Fruit fly (Drosophila melanogaster) whole organism, pupa: ENCODE data around the gene CG31560.

Source experiments
- CG10348 ChIP-seq: fragments of 200-800 bp; sonication (Bioruptor generic); IDR thresholded peaks from 2 replicates; pipeline ENCODE4 v1.3.6; 2022; ENCODE audit warnings: missing biosample characterization, missing genetic modification characterization
- CG12605 ChIP-seq: fragments of 200-800 bp; sonication (Bioruptor generic); IDR thresholded peaks from 2 replicates; pipeline ENCODE4 v1.3.6; 2022; ENCODE audit warnings: missing biosample characterization, missing genetic modification characterization
- CG13204 ChIP-seq: fragments of 200-800 bp; sonication (Bioruptor generic); optimal IDR thresholded peaks from 2 replicates; lab custom pipeline; 2018; ENCODE audit warnings: missing biosample characterization, mild to moderate bottlenecking, missing genetic modification characterization, moderate library complexity
- CG14655 ChIP-seq: fragments of 200-800 bp; sonication (Bioruptor generic); optimal IDR thresholded peaks from 3 replicates; lab custom pipeline; 2017; ENCODE audit warnings: mild to moderate bottlenecking, missing biosample characterization, missing genetic modification reagents, missing genetic modification characterization
- CG15710 ChIP-seq: fragments of 200-800 bp; sonication (Bioruptor generic); optimal IDR thresholded peaks from 2 replicates; lab custom pipeline; 2018; ENCODE audit warnings: missing biosample characterization, mild to moderate bottlenecking, missing genetic modification characterization, moderate library complexity
- CG17806 ChIP-seq: fragments of 200-800 bp; sonication (Bioruptor generic); optimal IDR thresholded peaks from 2 replicates; lab custom pipeline; 2018; ENCODE audit warnings: missing biosample characterization, mild to moderate bottlenecking, missing genetic modification characterization, moderate library complexity
- CG32121 ChIP-seq: fragments of 200-800 bp; sonication (Bioruptor generic); IDR thresholded peaks from 2 replicates; pipeline ENCODE4 v1.3.6; 2022; ENCODE audit warnings: missing biosample characterization, missing genetic modification characterization
- CG34367 ChIP-seq: fragments of 200-800 bp; sonication (Bioruptor generic); optimal IDR thresholded peaks from 2 replicates; lab custom pipeline; 2018; ENCODE audit warnings: missing biosample characterization, mild to moderate bottlenecking, missing genetic modification characterization
- CG4496 ChIP-seq: fragments of 200-800 bp; sonication (Bioruptor generic); IDR thresholded peaks from 3 replicates; pipeline ENCODE4 v1.3.6; 2022; ENCODE audit warnings: missing biosample characterization, missing genetic modification characterization
- CG8159 ChIP-seq: fragments of 200-800 bp; sonication (Bioruptor generic); optimal IDR thresholded peaks from 3 replicates; lab custom pipeline; 2018; ENCODE audit warnings: missing biosample characterization, mild to moderate bottlenecking, missing genetic modification characterization, moderate library complexity
- CG8301 ChIP-seq: fragments of 200-800 bp; sonication (Bioruptor generic); optimal IDR thresholded peaks from 2 replicates; lab custom pipeline; 2018; ENCODE audit warnings: missing biosample characterization, mild to moderate bottlenecking, missing genetic modification characterization
- CG9948 ChIP-seq: fragments of 200-800 bp; sonication (Bioruptor generic); optimal IDR thresholded peaks from 2 replicates; lab custom pipeline; 2018; ENCODE audit warnings: missing biosample characterization, mild to moderate bottlenecking, missing genetic modification characterization, moderate library complexity
- D1 ChIP-seq: fragments of 200-800 bp; sonication (Bioruptor generic); optimal IDR thresholded peaks from 2 replicates; lab custom pipeline; 2018; ENCODE audit warnings: missing biosample characterization, mild to moderate bottlenecking, missing genetic modification characterization, moderate library complexity
- EcR ChIP-seq: fragments of 200-800 bp; sonication (Bioruptor generic); optimal IDR thresholded peaks from 3 replicates; lab custom pipeline; 2019; ENCODE audit warnings: missing biosample characterization, missing genetic modification characterization, mild to moderate bottlenecking, moderate library complexity, missing genetic modification reagents
- Ets98B ChIP-seq: fragments of 200-800 bp; sonication (Bioruptor generic); IDR thresholded peaks from 2 replicates; pipeline ENCODE4 v1.3.6; 2022; ENCODE audit warnings: missing biosample characterization, missing genetic modification characterization
- Pif1A ChIP-seq: fragments of 200-800 bp; sonication (Bioruptor generic); optimal IDR thresholded peaks from 3 replicates; lab custom pipeline; 2016; ENCODE audit warnings: missing biosample characterization, missing genetic modification characterization
- Pif1B ChIP-seq: fragments of 200-800 bp; sonication (Bioruptor generic); optimal IDR thresholded peaks from 3 replicates; lab custom pipeline; 2016; ENCODE audit warnings: missing biosample characterization, missing genetic modification characterization
- Snoo ChIP-seq: fragments of 200-800 bp; sonication (Bioruptor generic); optimal IDR thresholded peaks from 3 replicates; lab custom pipeline; 2017; ENCODE audit warnings: missing biosample characterization, mild to moderate bottlenecking, missing genetic modification characterization, inconsistent platforms
- fd96Ca ChIP-seq: fragments of 200-800 bp; sonication (Bioruptor generic); IDR thresholded peaks from 3 replicates; pipeline ENCODE4 v1.3.6; 2022; ENCODE audit warnings: missing biosample characterization, missing genetic modification characterization
- gl ChIP-seq: fragments of 200-800 bp; sonication (Bioruptor generic); optimal IDR thresholded peaks from 2 replicates; lab custom pipeline; 2018; ENCODE audit warnings: missing biosample characterization, mild to moderate bottlenecking, missing genetic modification characterization
- rn ChIP-seq: fragments of 200-800 bp; sonication (Bioruptor generic); IDR thresholded peaks from 2 replicates; pipeline ENCODE4 v1.3.6; 2022; ENCODE audit warnings: missing biosample characterization, missing genetic modification characterization

Gene CG31560

DNA sequence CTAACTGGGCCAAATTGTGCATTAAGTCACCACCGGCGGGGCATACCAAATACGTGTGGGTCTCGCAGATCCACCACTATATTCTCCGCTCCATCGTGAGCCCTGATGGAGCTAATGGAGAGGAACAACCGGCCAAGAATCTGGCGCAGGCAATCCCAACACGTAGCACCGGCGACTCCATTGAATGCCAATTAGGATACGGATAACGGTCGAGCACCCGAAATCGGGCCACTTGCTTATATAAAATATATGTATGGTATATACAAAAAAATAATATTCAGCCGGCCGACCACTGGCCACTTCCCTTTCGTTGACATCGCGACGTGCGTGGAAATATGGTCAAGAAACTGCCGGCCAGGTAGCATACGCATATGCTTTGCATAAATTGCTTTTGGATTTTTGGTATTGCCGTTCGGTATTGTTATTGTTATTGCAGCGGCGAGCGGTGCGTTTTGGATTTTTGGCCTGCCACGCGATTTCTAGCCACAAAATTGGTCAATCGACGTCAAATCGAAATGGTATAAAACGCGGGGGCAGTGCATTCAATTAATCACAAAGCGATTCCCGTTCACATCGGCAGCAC lies 8.4 kb upstream of the CG31560 start, which contains the start of gene Osi15:
TSS of gene Osi15 (plus strand) at position 548 of the 583 bp plus-strand sequence.
- TF ChIP-seq CG4496 (GFP tag; lab: Robert Waterston, UW) (no peak), CG10348 (GFP tag; lab: Robert Waterston, UW) (no peak), D1 (no peak), fd96Ca (GFP tag; lab: Robert Waterston, UW) (no peak), CG12605 (no peak), EcR (no peak), Snoo (no peak), CG15710 (no peak), CG8301 (no peak), gl (tag; lab: Kevin White, UChicago) (no peak)

dm6 chr3R:6303738-6304137 lies 6.0 kb upstream of the CG31560 start, which contains the start of gene CG46396:
Gene CG46396, plus strand, starts transcription at chr3R:6304038.
- no peak for TF ChIP-seq CG14655 (GFP tag; lab: Kevin White, UChicago)
- TF ChIP-seq CG8159, result no peak
- TF ChIP-seq rn (GFP tag; lab: Robert Waterston, UW), result no peak
- TF ChIP-seq CG4496 (GFP tag; lab: Robert Waterston, UW), result no peak
- no peak for TF ChIP-seq Snoo
- no peak for TF ChIP-seq CG9948 (tag; lab: Kevin White, UChicago)
- TF ChIP-seq Pif1B (GFP tag; lab: Kevin White, UChicago), result no peak
- no peak for TF ChIP-seq Ets98B (GFP tag; lab: Robert Waterston, UW)
- TF ChIP-seq EcR, result no peak
- TF ChIP-seq CG8301, result no peak
- TF ChIP-seq CG13204 (GFP tag; lab: Kevin White, UChicago), result no peak
- no peak for TF ChIP-seq D1
- no peak for TF ChIP-seq CG34367 (tag; lab: Kevin White, UChicago)
- no peak for TF ChIP-seq CG10348 (GFP tag; lab: Robert Waterston, UW)
- TF ChIP-seq gl (tag; lab: Kevin White, UChicago), result no peak
- TF ChIP-seq CG32121 (GFP tag; lab: Robert Waterston, UW), result no peak
- TF ChIP-seq Pif1A (GFP tag; lab: Kevin White, UChicago), result no peak

- no peak for TF ChIP-seq CG8301
- TF ChIP-seq D1, result no peak
- no peak for TF ChIP-seq CG4496 (GFP tag; lab: Robert Waterston, UW)
- TF ChIP-seq CG9948 (tag; lab: Kevin White, UChicago), result no peak
- no peak for TF ChIP-seq CG13204 (GFP tag; lab: Kevin White, UChicago)
- TF ChIP-seq CG10348 (GFP tag; lab: Robert Waterston, UW), result no peak
- TF ChIP-seq Ets98B (GFP tag; lab: Robert Waterston, UW), result no peak
- no peak for TF ChIP-seq fd96Ca (GFP tag; lab: Robert Waterston, UW)
- TF ChIP-seq EcR, result no peak
- no peak for TF ChIP-seq CG12605
Observed at dm6 chr3R:6304947-6305346, 4.8 kb upstream of the CG31560 start, which contains the start of gene Osi16. Gene Osi16, plus strand, starts transcription at chr3R:6305247.

dm6 chr3R:6306584-6306983 lies 3.2 kb upstream of the CG31560 start, which contains the start of gene CG46026:
Gene CG46026, plus strand, starts transcription at chr3R:6306884.
- TF ChIP-seq fd96Ca (GFP tag; lab: Robert Waterston, UW) (no peak), CG8159 (no peak), CG14655 (GFP tag; lab: Kevin White, UChicago) (no peak), CG17806 (no peak)

DNA sequence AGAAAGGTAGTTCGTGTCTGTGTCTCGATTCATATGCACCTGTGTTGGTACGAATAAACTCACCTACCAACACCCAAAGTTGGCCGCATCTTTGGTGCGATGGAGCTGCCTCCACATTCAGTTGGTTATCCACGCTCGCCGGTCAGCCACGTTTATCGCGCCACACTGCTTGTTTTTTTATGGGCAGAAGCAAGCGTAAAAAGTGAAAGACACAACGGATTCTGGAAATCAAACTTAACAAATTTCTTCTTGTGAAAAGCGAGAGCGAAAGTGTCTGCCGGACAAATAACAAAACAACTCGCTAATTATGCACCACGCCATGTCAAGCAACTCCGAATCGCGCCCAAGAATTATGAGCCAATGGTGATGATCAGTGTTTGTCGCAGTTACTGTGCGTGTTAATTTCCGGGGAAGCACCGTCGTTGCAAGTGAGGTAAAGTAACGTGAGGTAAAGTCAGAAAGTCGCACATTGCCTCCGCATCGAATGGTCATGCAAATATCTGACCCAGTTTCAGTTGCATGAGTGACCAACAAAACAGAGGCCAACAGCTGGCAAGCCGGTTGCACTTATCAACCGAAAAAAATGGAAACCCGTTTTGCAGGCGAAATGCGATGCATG lies 2.0 kb downstream of the CG31560 start, which contains the start of gene Osi17:
TSS of gene Osi17 (plus strand) at position 132 of the 619 bp plus-strand sequence.
- no peak for TF ChIP-seq D1
- TF ChIP-seq CG9948 (tag; lab: Kevin White, UChicago), result no peak
- 0 out of 3 replicates have a peak, but pooled peaks have one; percentile 21 for TF ChIP-seq CG4496 (GFP tag; lab: Robert Waterston, UW)

DNA sequence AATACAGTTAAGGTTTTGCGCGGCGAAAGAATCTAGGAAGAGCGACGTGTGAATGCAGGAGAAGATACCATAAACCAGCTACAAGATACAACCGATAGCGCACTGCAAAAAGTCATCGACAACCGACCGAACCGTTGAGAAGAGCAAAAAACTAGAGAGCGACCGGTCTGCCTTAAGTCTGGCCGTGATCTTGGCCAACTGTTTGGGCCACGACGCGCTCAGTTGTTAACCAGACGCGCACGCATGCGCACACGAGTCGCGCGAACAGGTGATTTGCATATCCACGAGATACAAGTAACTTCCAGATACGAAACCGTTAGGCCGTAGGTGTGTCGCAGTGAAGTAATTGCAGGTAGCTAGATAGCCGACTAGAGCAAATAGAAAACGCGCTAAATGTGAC lies 5.3 kb downstream of the CG31560 start:
- TF ChIP-seq CG17806 (no peak), fd96Ca (GFP tag; lab: Robert Waterston, UW) (no peak), EcR (peak; percentile 63), CG15710 (no peak), Pif1B (GFP tag; lab: Kevin White, UChicago) (no peak), CG13204 (GFP tag; lab: Kevin White, UChicago) (peak; percentile 44), CG10348 (GFP tag; lab: Robert Waterston, UW) (no peak), rn (GFP tag; lab: Robert Waterston, UW) (no peak), CG4496 (GFP tag; lab: Robert Waterston, UW) (0 out of 3 replicates have a peak, but pooled peaks have one; percentile 44)

dm6 chr3R:6329774-6330298 lies 20.1 kb downstream of the CG31560 start, which contains the start of gene Osi18:
Gene Osi18, plus strand, starts transcription at chr3R:6330248.
- no peak for TF ChIP-seq Ets98B (GFP tag; lab: Robert Waterston, UW)
- no peak for TF ChIP-seq CG15710
- TF ChIP-seq D1, result no peak
- no peak for TF ChIP-seq CG4496 (GFP tag; lab: Robert Waterston, UW)
- TF ChIP-seq CG8301, result no peak
- TF ChIP-seq CG13204 (GFP tag; lab: Kevin White, UChicago), result no peak
- TF ChIP-seq EcR, result no peak
- no peak for TF ChIP-seq CG9948 (tag; lab: Kevin White, UChicago)
- no peak for TF ChIP-seq gl (tag; lab: Kevin White, UChicago)
- TF ChIP-seq CG8159, result no peak
- TF ChIP-seq CG10348 (GFP tag; lab: Robert Waterston, UW), result no peak
- no peak for TF ChIP-seq fd96Ca (GFP tag; lab: Robert Waterston, UW)
- TF ChIP-seq CG34367 (tag; lab: Kevin White, UChicago), result no peak
- no peak for TF ChIP-seq Pif1B (GFP tag; lab: Kevin White, UChicago)
- TF ChIP-seq, all 21 proteins: peak for 0
